Worm (Caenorhabditis elegans): ENCODE measurements around the gene C23F12.4.
A peak's percentile ranks its signal among the peaks of the same experiment; 100 is the strongest.

C23F12.4 gene

DNA sequence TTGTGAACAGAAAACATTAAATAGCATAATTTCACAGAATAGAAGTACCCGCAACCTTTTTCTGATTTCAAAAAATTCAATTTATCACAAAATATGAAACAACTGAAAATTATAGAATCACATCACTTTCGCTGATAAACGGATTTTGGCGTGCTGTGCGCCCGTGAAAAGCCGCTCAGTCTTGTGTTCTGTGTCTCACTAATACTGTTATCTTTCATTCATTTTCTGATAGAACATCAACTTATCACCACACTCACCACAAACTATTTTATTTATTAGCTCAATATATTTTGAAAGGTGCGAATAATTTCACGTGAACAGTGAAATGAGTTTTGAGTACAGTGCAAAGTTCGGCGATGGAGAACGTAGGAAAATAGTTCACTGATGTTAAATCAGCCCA, 23.1 kb upstream of the C23F12.4 start:
- TF ChIP-seq ama-1 (optimal IDR thresholded peaks at IDR 0.05) (no peak), nhr-90 (tag; optimal IDR thresholded peaks at IDR 0.05; ENCODE audit: poor library complexity) (peak; percentile 14), nhr-76 (tag; optimal IDR thresholded peaks at IDR 0.05) (no peak), elt-2 (tag; optimal IDR thresholded peaks at IDR 0.05) (peak; percentile 87), zag-1 (tag; optimal IDR thresholded peaks at IDR 0.05) (no peak)

- TF ChIP-seq tlp-1 (tag; optimal IDR thresholded peaks at IDR 0.05) (no peak), irx-1 (tag; optimal IDR thresholded peaks at IDR 0.05) (no peak), fkh-10 (GFP tag; optimal IDR thresholded peaks at IDR 0.05) (peak; percentile 90), nhr-11 (tag; optimal IDR thresholded peaks at IDR 0.05) (no peak), hlh-17 (GFP tag; optimal IDR thresholded peaks at IDR 0.05; ENCODE audit: borderline replicate concordance) (no peak), ces-1 (GFP tag; optimal IDR thresholded peaks at IDR 0.05) (no peak), efl-1 (optimal IDR thresholded peaks at IDR 0.05) (no peak), efl-1 (GFP tag; optimal IDR thresholded peaks at IDR 0.05 in 1 of 2) (peak in 1 of 2 experiments; percentile 57), blmp-1 (tag; optimal IDR thresholded peaks at IDR 0.05) (no peak), nhr-19 (GFP tag; conservative IDR thresholded peaks at IDR 0.05) (no peak), C34B4.2 (tag; optimal IDR thresholded peaks at IDR 0.05) (no peak)
Measured at ce11 chrX:9364501-9364900, 22.6 kb upstream of the C23F12.4 start, which contains the start of gene pkc-2. pkc-2 (plus strand) TSS chrX:9364818.

- TF ChIP-seq mab-9 (GFP tag; IDR thresholded peaks at IDR 0.05): no peak
- no peak for TF ChIP-seq C34B4.2 (tag; optimal IDR thresholded peaks at IDR 0.05)
- no peak for TF ChIP-seq dsc-1 (tag; optimal IDR thresholded peaks at IDR 0.05)
- no peak for TF ChIP-seq ztf-11 (tag; optimal IDR thresholded peaks at IDR 0.05)
- no peak for TF ChIP-seq unc-86 (tag; optimal IDR thresholded peaks at IDR 0.05)
- TF ChIP-seq fkh-10 (GFP tag; optimal IDR thresholded peaks at IDR 0.05): no peak
- no peak for TF ChIP-seq nhr-47 (tag; optimal IDR thresholded peaks at IDR 0.05)
- no peak for TF ChIP-seq fkh-4 (tag; optimal IDR thresholded peaks at IDR 0.05; ENCODE audit: borderline replicate concordance)
- no peak for TF ChIP-seq ets-5 (GFP tag; IDR thresholded peaks at IDR 0.05)
- no peak for TF ChIP-seq elt-3 (tag; optimal IDR thresholded peaks at IDR 0.05)
- TF ChIP-seq ceh-90 (tag; optimal IDR thresholded peaks at IDR 0.05): no peak
- TF ChIP-seq nhr-76 (tag; optimal IDR thresholded peaks at IDR 0.05): no peak
- no peak for TF ChIP-seq hlh-17 (GFP tag; optimal IDR thresholded peaks at IDR 0.05; ENCODE audit: borderline replicate concordance)
- TF ChIP-seq vab-15 (tag; optimal IDR thresholded peaks at IDR 0.05): no peak
- TF ChIP-seq ztf-4 (tag; optimal IDR thresholded peaks at IDR 0.05): no peak
- no peak for TF ChIP-seq egl-27 (tag; optimal IDR thresholded peaks at IDR 0.05)
- no peak for TF ChIP-seq C16A3.4 (tag; optimal IDR thresholded peaks at IDR 0.05)
- TF ChIP-seq alr-1 (tag; optimal IDR thresholded peaks at IDR 0.05; ENCODE audit: borderline replicate concordance): no peak
- no peak for TF ChIP-seq pqm-1 (tag; optimal IDR thresholded peaks at IDR 0.05)
Measured at ce11 chrX:9369927-9370326, 17.2 kb upstream of the C23F12.4 start.

DNA sequence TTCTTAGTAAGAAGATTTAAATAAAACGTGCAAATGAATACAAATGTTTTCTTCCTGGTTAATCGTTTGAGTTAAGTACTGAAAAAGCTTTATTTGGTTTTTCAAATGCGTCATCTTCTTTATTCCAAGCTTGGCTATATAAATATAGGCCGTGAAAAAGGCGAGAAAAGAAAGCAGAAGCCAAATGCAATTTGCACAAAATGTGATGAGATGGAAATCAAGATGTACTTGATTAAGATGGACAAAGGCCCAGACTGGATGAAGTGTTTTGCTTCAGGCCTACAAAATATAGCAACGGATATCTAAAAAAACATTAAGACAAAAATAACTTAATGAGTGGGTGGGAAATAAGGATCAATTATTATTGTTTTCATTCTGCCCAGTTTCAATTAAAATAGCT, 14.9 kb upstream of the C23F12.4 start:
- TF ChIP-seq fkh-10 (GFP tag; optimal IDR thresholded peaks at IDR 0.05) (peak; percentile 1), swsn-7 (tag; optimal IDR thresholded peaks at IDR 0.05) (no peak), efl-3 (GFP tag; optimal IDR thresholded peaks at IDR 0.05) (no peak)

DNA sequence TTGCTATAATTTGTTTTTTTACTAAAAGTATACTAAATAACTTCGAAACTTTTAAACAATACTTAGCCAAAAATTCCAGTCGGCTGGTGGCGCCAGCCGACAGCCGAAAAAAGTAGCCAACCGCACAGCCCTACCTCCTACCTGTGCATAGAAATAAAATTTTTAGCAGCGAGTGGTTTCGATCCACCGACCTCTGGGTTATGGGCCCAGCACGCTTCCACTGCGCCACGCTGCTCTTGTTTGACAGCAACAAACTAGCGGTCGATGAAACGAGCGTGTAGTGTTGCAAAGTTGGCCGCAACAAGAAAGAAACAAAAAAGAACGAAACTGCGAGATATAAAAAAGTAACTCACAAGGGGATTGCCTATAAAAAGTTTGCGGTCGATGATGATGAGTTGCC, 14.2 kb upstream of the C23F12.4 start:
- TF ChIP-seq tlp-1 (tag; optimal IDR thresholded peaks at IDR 0.05) (no peak), F16B12.6 (tag; optimal IDR thresholded peaks at IDR 0.05) (no peak), fkh-4 (tag; optimal IDR thresholded peaks at IDR 0.05; ENCODE audit: borderline replicate concordance) (no peak), lin-35 (GFP tag; optimal IDR thresholded peaks at IDR 0.05) (peak in 1 of 2 experiments; percentile 56), ceh-88 (GFP tag; IDR thresholded peaks at IDR 0.05) (no peak), ceh-90 (tag; optimal IDR thresholded peaks at IDR 0.05) (no peak), hpl-2 (GFP tag; optimal IDR thresholded peaks at IDR 0.05) (no peak), sox-4 (tag; optimal IDR thresholded peaks at IDR 0.05) (no peak), elt-3 (tag; optimal IDR thresholded peaks at IDR 0.05) (peak in 1 of 6 experiments; percentile 31), unc-62 (GFP tag; optimal IDR thresholded peaks at IDR 0.05) (no peak), dpl-1 (GFP tag; optimal IDR thresholded peaks at IDR 0.05) (no peak), aly-2 (tag; optimal IDR thresholded peaks at IDR 0.05) (no peak), nhr-90 (tag; optimal IDR thresholded peaks at IDR 0.05; ENCODE audit: poor library complexity) (peak; percentile 55), nhr-28 (tag; optimal IDR thresholded peaks at IDR 0.05) (no peak), nhr-76 (tag; optimal IDR thresholded peaks at IDR 0.05) (no peak), unc-98 (GFP tag; IDR thresholded peaks at IDR 0.05) (no peak), lsy-2 (tag; optimal IDR thresholded peaks at IDR 0.05) (peak in 1 of 2 experiments; percentile 25), pqm-1 (tag; optimal IDR thresholded peaks at IDR 0.05) (no peak), snpc-4 (tag; optimal IDR thresholded peaks at IDR 0.05) (no peak), hlh-4 (tag; optimal IDR thresholded peaks at IDR 0.05) (no peak), vab-15 (tag; optimal IDR thresholded peaks at IDR 0.05) (no peak), efl-3 (GFP tag; optimal IDR thresholded peaks at IDR 0.05) (no peak)

All from whole organism, L1 larva.